Fruit fly (Drosophila melanogaster) whole organism, embryonic: ENCODE measurements around the gene uif.

Experiments used
- CG10267 ChIP-seq: fragments of 200-800 bp; sonication (Bioruptor generic); optimal IDR thresholded peaks from 2 replicates; lab custom pipeline; 2018; ENCODE audit warnings: missing biosample characterization, mild to moderate bottlenecking, missing genetic modification characterization, moderate library complexity
- CG12104 ChIP-seq: fragments of 200-800 bp; sonication (Bioruptor generic); optimal IDR thresholded peaks from 3 replicates; lab custom pipeline; 2016; ENCODE audit warnings: missing biosample characterization, missing genetic modification characterization
- CG12391 ChIP-seq: fragments of 200-800 bp; sonication (Bioruptor generic); optimal IDR thresholded peaks from 3 replicates; lab custom pipeline; 2018; ENCODE audit warnings: missing biosample characterization, mild to moderate bottlenecking, missing genetic modification characterization, moderate library complexity
- CG12942 ChIP-seq: fragments of 200-800 bp; sonication (Bioruptor generic); optimal IDR thresholded peaks from 3 replicates; lab custom pipeline; 2016; ENCODE audit warnings: missing biosample characterization, missing genetic modification characterization
- CG13287 ChIP-seq: fragments of 200-800 bp; sonication (Bioruptor generic); IDR thresholded peaks from 2 replicates; pipeline ENCODE4 v1.3.6; 2022; ENCODE audit warnings: missing biosample characterization, missing genetic modification characterization; ENCODE audit not compliant: partially characterized antibody
- CG14014 ChIP-seq: fragments of 200-800 bp; sonication (Bioruptor generic); IDR thresholded peaks from 2 replicates; pipeline ENCODE4 v1.3.6; 2022; ENCODE audit warnings: missing biosample characterization, missing genetic modification characterization
- CG15011 ChIP-seq: fragments of 200-800 bp; sonication (Bioruptor generic); optimal IDR thresholded peaks from 3 replicates; lab custom pipeline; 2018; ENCODE audit warnings: missing biosample characterization, mild to moderate bottlenecking, missing genetic modification characterization
- CG17612 ChIP-seq: fragments of 200-800 bp; sonication (Bioruptor generic); IDR thresholded peaks from 2 replicates; pipeline ENCODE4 v1.3.6; 2022; ENCODE audit warnings: missing biosample characterization, missing genetic modification characterization
- CG18262 ChIP-seq: fragments of 200-800 bp; optimal IDR thresholded peaks from 3 replicates; lab custom pipeline; 2019; ENCODE audit warnings: missing biosample characterization, mild to moderate bottlenecking, missing genetic modification characterization, moderate library complexity
- CG2199 ChIP-seq: fragments of 200-800 bp; sonication (Bioruptor generic); IDR thresholded peaks from 3 replicates; pipeline ENCODE4 v1.3.6; 2022; ENCODE audit warnings: missing biosample characterization, missing genetic modification characterization
- CG2875 ChIP-seq: fragments of 200-800 bp; sonication (Bioruptor generic); optimal IDR thresholded peaks from 2 replicates; lab custom pipeline; 2017; ENCODE audit warnings: missing biosample characterization, mild to moderate bottlenecking, missing genetic modification characterization, missing genetic modification reagents
- CG31441 ChIP-seq: fragments of 200-800 bp; sonication (Bioruptor generic); IDR thresholded peaks from 2 replicates; pipeline ENCODE4 v1.3.6; 2022; ENCODE audit warnings: missing biosample characterization, missing genetic modification characterization
- CG4707 ChIP-seq: fragments of 200-800 bp; sonication (Bioruptor generic); optimal IDR thresholded peaks from 2 replicates; lab custom pipeline; 2018; ENCODE audit warnings: missing biosample characterization, mild to moderate bottlenecking, missing genetic modification characterization, moderate library complexity
- CG4820 ChIP-seq: fragments of 200-800 bp; sonication (Bioruptor generic); optimal IDR thresholded peaks from 3 replicates; lab custom pipeline; 2016; ENCODE audit warnings: missing biosample characterization, missing genetic modification characterization
- CG4854 ChIP-seq: fragments of 200-800 bp; sonication (Bioruptor generic); optimal IDR thresholded peaks from 2 replicates; lab custom pipeline; 2016; ENCODE audit warnings: missing biosample characterization, missing genetic modification characterization, inconsistent platforms
- CG8359 ChIP-seq: fragments of 200-800 bp; sonication (Bioruptor generic); optimal IDR thresholded peaks from 2 replicates; lab custom pipeline; 2017; ENCODE audit warnings: missing biosample characterization, mild to moderate bottlenecking, missing genetic modification characterization, borderline replicate concordance
- CG9797 ChIP-seq: fragments of 200-800 bp; sonication (Bioruptor generic); optimal IDR thresholded peaks from 3 replicates; lab custom pipeline; 2018; ENCODE audit warnings: missing biosample characterization, mild to moderate bottlenecking, missing genetic modification characterization
- CG9932 ChIP-seq: fragments of 200-800 bp; sonication (Bioruptor generic); IDR thresholded peaks from 2 replicates; pipeline ENCODE4 v1.3.6; 2022; ENCODE audit warnings: missing biosample characterization, missing genetic modification characterization
- D19A ChIP-seq: fragments of 200-800 bp; optimal IDR thresholded peaks from 3 replicates; lab custom pipeline; 2019; ENCODE audit warnings: missing biosample characterization, mild to moderate bottlenecking, missing genetic modification characterization, moderate library complexity
- Dek ChIP-seq: fragments of 200-800 bp; sonication (Bioruptor generic); optimal IDR thresholded peaks from 3 replicates; lab custom pipeline; 2019; ENCODE audit warnings: missing biosample characterization, mild to moderate bottlenecking, missing genetic modification characterization, moderate library complexity
- ERR ChIP-seq: fragments of 200-800 bp; sonication (Bioruptor generic); optimal IDR thresholded peaks from 2 replicates; lab custom pipeline; 2016; ENCODE audit warnings: missing biosample characterization, missing genetic modification characterization
- Gug ChIP-seq: fragments of 200-800 bp; sonication (Bioruptor generic); IDR thresholded peaks from 4 replicates; pipeline ENCODE4 v1.3.6; 2022; ENCODE audit warnings: missing biosample characterization, missing genetic modification characterization
- H15 ChIP-seq: fragments of 200-800 bp; sonication (Bioruptor generic); IDR thresholded peaks from 3 replicates; pipeline ENCODE4 v1.3.6; 2022; ENCODE audit warnings: missing biosample characterization, missing genetic modification characterization
- Lpt ChIP-seq: fragments of >200 bp; optimal IDR thresholded peaks from 2 replicates; lab custom pipeline; 2018; ENCODE audit warnings: missing biosample characterization, missing genetic modification characterization
- NC2β ChIP-seq: fragments of 200-800 bp; sonication (Bioruptor generic); optimal IDR thresholded peaks from 2 replicates; lab custom pipeline; 2016; ENCODE audit warnings: missing biosample characterization, missing genetic modification characterization
- Pdp1 ChIP-seq, 2 experiments: fragments of 200-800 bp; sonication (Bioruptor generic); optimal IDR thresholded peaks; 3 replicates each; lab custom pipeline; 2016; ENCODE audit warnings: missing biosample characterization in 2 of 2, missing genetic modification characterization in 2 of 2, mild to moderate bottlenecking in 1 of 2, moderate library complexity in 1 of 2
- Scr ChIP-seq: fragments of 200-800 bp; sonication (Bioruptor generic); IDR thresholded peaks from 2 replicates; pipeline ENCODE4 v1.3.6; 2022; ENCODE audit warnings: missing biosample characterization, missing genetic modification characterization; ENCODE audit not compliant: partially characterized antibody
- Sox100B ChIP-seq: fragments of 200-800 bp; sonication (Bioruptor generic); optimal IDR thresholded peaks from 3 replicates; lab custom pipeline; 2018; ENCODE audit warnings: missing biosample characterization, mild to moderate bottlenecking, missing genetic modification characterization
- Sox102F ChIP-seq: fragments of 200-800 bp; sonication (Bioruptor generic); optimal IDR thresholded peaks from 2 replicates; lab custom pipeline; 2018; ENCODE audit warnings: missing biosample characterization, mild to moderate bottlenecking, missing genetic modification characterization, moderate library complexity
- ac ChIP-seq: fragments of 200-800 bp; sonication (Bioruptor generic); optimal IDR thresholded peaks from 3 replicates; lab custom pipeline; 2017; ENCODE audit warnings: missing biosample characterization, mild to moderate bottlenecking, missing genetic modification characterization
- bbx ChIP-seq: fragments of 200-800 bp; sonication (Bioruptor generic); IDR thresholded peaks from 2 replicates; pipeline ENCODE4 v1.3.6; 2022; ENCODE audit warnings: missing biosample characterization, missing genetic modification characterization; ENCODE audit not compliant: partially characterized antibody
- ci ChIP-seq: fragments of 200-800 bp; sonication (Bioruptor generic); IDR thresholded peaks from 3 replicates; pipeline ENCODE4 v1.3.6; 2022; ENCODE audit warnings: missing biosample characterization, missing genetic modification characterization
- dm ChIP-seq: fragments of 200-800 bp; sonication (Bioruptor generic); optimal IDR thresholded peaks from 3 replicates; lab custom pipeline; 2016; ENCODE audit warnings: missing biosample characterization, missing genetic modification characterization
- dmrt11E ChIP-seq: fragments of 200-800 bp; sonication (Bioruptor generic); optimal IDR thresholded peaks from 3 replicates; lab custom pipeline; 2018; ENCODE audit warnings: missing biosample characterization, mild to moderate bottlenecking, missing genetic modification characterization, moderate library complexity
- en ChIP-seq: fragments of 200-800 bp; sonication (Bioruptor generic); optimal IDR thresholded peaks from 2 replicates; lab custom pipeline; 2016; ENCODE audit warnings: missing biosample characterization, missing genetic modification characterization
- gfzf ChIP-seq: fragments of 200-800 bp; sonication (Bioruptor generic); optimal IDR thresholded peaks from 2 replicates; lab custom pipeline; 2016; ENCODE audit warnings: missing biosample characterization, mild to moderate bottlenecking, missing genetic modification characterization, moderate library complexity
- grau ChIP-seq: fragments of 200-800 bp; optimal IDR thresholded peaks from 3 replicates; lab custom pipeline; 2019; ENCODE audit warnings: missing biosample characterization, mild to moderate bottlenecking, missing genetic modification characterization, moderate library complexity
- gsb ChIP-seq: fragments of 200-800 bp; sonication (Bioruptor generic); IDR thresholded peaks from 2 replicates; pipeline ENCODE4 v1.3.6; 2022; ENCODE audit warnings: missing biosample characterization, missing genetic modification characterization
- jumu ChIP-seq: fragments of 200-800 bp; sonication (Bioruptor generic); optimal IDR thresholded peaks from 3 replicates; lab custom pipeline; 2016; ENCODE audit warnings: missing biosample characterization, missing genetic modification characterization
- nom ChIP-seq: fragments of 200-800 bp; sonication (Bioruptor generic); optimal IDR thresholded peaks from 2 replicates; lab custom pipeline; 2017; ENCODE audit warnings: missing biosample characterization, missing genetic modification characterization, mild to moderate bottlenecking, moderate library complexity, missing genetic modification reagents
- oc ChIP-seq: fragments of 200-800 bp; sonication (Bioruptor generic); optimal IDR thresholded peaks from 2 replicates; lab custom pipeline; 2018; ENCODE audit warnings: missing biosample characterization, mild to moderate bottlenecking, missing genetic modification characterization, moderate library complexity
- onecut ChIP-seq: fragments of 200-800 bp; sonication (Bioruptor generic); IDR thresholded peaks from 2 replicates; pipeline ENCODE4 v1.3.6; 2022; ENCODE audit warnings: missing biosample characterization, missing genetic modification characterization
- pzg ChIP-seq: fragments of 200-800 bp; sonication (Bioruptor generic); optimal IDR thresholded peaks from 3 replicates; lab custom pipeline; 2018; ENCODE audit warnings: missing biosample characterization, mild to moderate bottlenecking, missing genetic modification characterization, moderate library complexity
- rib ChIP-seq: fragments of 200-800 bp; sonication (Bioruptor generic); IDR thresholded peaks from 2 replicates; pipeline ENCODE4 v1.3.6; 2022; ENCODE audit warnings: missing biosample characterization, missing genetic modification characterization
- salm ChIP-seq: fragments of 200-800 bp; sonication (Bioruptor generic); optimal IDR thresholded peaks from 2 replicates; lab custom pipeline; 2018; ENCODE audit warnings: missing biosample characterization, mild to moderate bottlenecking, missing genetic modification characterization
- sob ChIP-seq: fragments of 200-800 bp; sonication (Bioruptor generic); IDR thresholded peaks from 2 replicates; pipeline ENCODE4 v1.3.6; 2022; ENCODE audit warnings: missing biosample characterization, missing genetic modification characterization
- toy ChIP-seq: fragments of 200-800 bp; sonication (Bioruptor generic); IDR thresholded peaks from 2 replicates; pipeline ENCODE4 v1.3.6; 2022; ENCODE audit warnings: missing biosample characterization, missing genetic modification characterization
- ttk ChIP-seq: fragments of 200-800 bp; sonication (Bioruptor generic); IDR thresholded peaks from 2 replicates; pipeline ENCODE4 v2.1.2; 2022; ENCODE audit warnings: missing biosample characterization, missing genetic modification characterization
- twi ChIP-seq: fragments of 200-800 bp; optimal IDR thresholded peaks from 2 replicates; lab custom pipeline; 2019; ENCODE audit warnings: missing biosample characterization, mild to moderate bottlenecking, missing genetic modification characterization, moderate library complexity
- wek ChIP-seq: fragments of 200-800 bp; sonication (Bioruptor generic); optimal IDR thresholded peaks from 3 replicates; lab custom pipeline; 2018; ENCODE audit warnings: missing biosample characterization, mild to moderate bottlenecking, missing genetic modification characterization, moderate library complexity

Gene uif

dm6 chr2L:6967422-6968012 is 42.6 kb downstream of the uif start, which contains the start of gene Sumo (continued):
- peak; percentile 42 for TF ChIP-seq Dek (tag; lab: Kevin White, UChicago)
- peak; percentile 67 for TF ChIP-seq ci (GFP tag; lab: Robert Waterston, UW)
- peak; percentile 0 for TF ChIP-seq dm (GFP tag; lab: Kevin White, UChicago)
- no peak for TF ChIP-seq CG4854 (GFP tag; lab: Kevin White, UChicago)
- TF ChIP-seq Gug (GFP tag; lab: Robert Waterston, UW): peak; percentile 83; the same call in 2 of the 4 replicates
- no peak for TF ChIP-seq CG15011 (GFP tag; lab: Kevin White, UChicago)
- TF ChIP-seq oc (tag; lab: Kevin White, UChicago): no peak
- no peak for TF ChIP-seq ERR (GFP tag; lab: Kevin White, UChicago)
- no peak for TF ChIP-seq Pdp1 (GFP tag; optimal IDR thresholded peaks at IDR 0.05; lab: Kevin White, UChicago)
- no peak for TF ChIP-seq CG8359 (GFP tag; lab: Kevin White, UChicago)
- no peak for TF ChIP-seq gfzf (GFP tag; lab: Kevin White, UChicago)
- peak; percentile 86 for TF ChIP-seq CG31441 (GFP tag; lab: Robert Waterston, UW)
- TF ChIP-seq grau: peak; percentile 21
- 0 out of 3 replicates have a peak, but pooled peaks have one; percentile 8 for TF ChIP-seq H15 (GFP tag; lab: Robert Waterston, UW)
- no peak for TF ChIP-seq CG4820 (GFP tag; lab: Kevin White, UChicago)
- TF ChIP-seq CG9932: peak; percentile 93
- peak; percentile 94 for TF ChIP-seq CG13287 (GFP tag; lab: Robert Waterston, UW)
- TF ChIP-seq NC2β (GFP tag; lab: Kevin White, UChicago): no peak
- no peak for TF ChIP-seq onecut (GFP tag; lab: Robert Waterston, UW)
- no peak for TF ChIP-seq CG17612 (GFP tag; lab: Robert Waterston, UW)
- peak; percentile 79 for TF ChIP-seq pzg (GFP tag; lab: Kevin White, UChicago)
- peak; percentile 9 for TF ChIP-seq D19A (tag; lab: Kevin White, UChicago)
- peak; percentile 5; the same call in 1 of the 2 replicates for TF ChIP-seq gsb (GFP tag; lab: Robert Waterston, UW)
- TF ChIP-seq wek (GFP tag; lab: Kevin White, UChicago): no peak
- TF ChIP-seq CG14014 (GFP tag; lab: Robert Waterston, UW): no peak
- TF ChIP-seq dmrt11E (tag; lab: Kevin White, UChicago): peak; percentile 4
- peak; percentile 100 for TF ChIP-seq bbx (GFP tag; lab: Robert Waterston, UW)
- TF ChIP-seq sob (GFP tag; lab: Robert Waterston, UW): peak; percentile 31; the same call in 1 of the 2 replicates
- TF ChIP-seq Lpt (GFP tag; lab: Kevin White, UChicago): no peak
- TF ChIP-seq jumu: no peak
- TF ChIP-seq ttk: no peak
- no peak for TF ChIP-seq CG2875 (GFP tag; lab: Kevin White, UChicago)
- peak; percentile 1 for TF ChIP-seq twi (tag; lab: Kevin White, UChicago)
- TF ChIP-seq ac (GFP tag; lab: Kevin White, UChicago): no peak
- no peak for TF ChIP-seq toy
- TF ChIP-seq rib (GFP tag; lab: Robert Waterston, UW): no peak
- TF ChIP-seq CG9797 (GFP tag; lab: Kevin White, UChicago): peak; percentile 43
- TF ChIP-seq Sox100B (GFP tag; lab: Kevin White, UChicago): peak; percentile 13
- TF ChIP-seq en (GFP tag; lab: Kevin White, UChicago): no peak
- no peak for TF ChIP-seq salm (tag; lab: Kevin White, UChicago)
- peak; percentile 35 for TF ChIP-seq CG12391 (tag; lab: Kevin White, UChicago)
- TF ChIP-seq Sox102F: peak; percentile 15
- no peak for TF ChIP-seq CG12942 (GFP tag; lab: Kevin White, UChicago)
- no peak for TF ChIP-seq CG4707 (GFP tag; lab: Kevin White, UChicago)
- peak; percentile 50 for TF ChIP-seq CG18262 (tag; lab: Kevin White, UChicago)
- peak; percentile 96 for TF ChIP-seq Scr
- no peak for TF ChIP-seq CG2199
- TF ChIP-seq nom (GFP tag; lab: Kevin White, UChicago): no peak
- peak; percentile 26 for TF ChIP-seq CG10267 (tag; lab: Kevin White, UChicago)
- TF ChIP-seq CG12104 (GFP tag; lab: Kevin White, UChicago): no peak
